Fruit fly (Drosophila melanogaster) whole organism, embryonic: ENCODE measurements around the gene CG12194.

Source experiments
- Abd-B ChIP-seq: fragments of 200-800 bp; sonication (Bioruptor generic); optimal IDR thresholded peaks from 2 replicates; lab custom pipeline; 2018; ENCODE audit warnings: missing biosample characterization, mild to moderate bottlenecking, missing genetic modification characterization, moderate library complexity
- Ada2b ChIP-seq: fragments of 200-800 bp; sonication (Bioruptor generic); IDR thresholded peaks from 2 replicates; pipeline ENCODE4 v1.3.6; 2022; ENCODE audit warnings: missing biosample characterization, missing genetic modification characterization
- Asciz ChIP-seq: fragments of 200-800 bp; sonication (Bioruptor generic); optimal IDR thresholded peaks from 2 replicates; lab custom pipeline; 2017; ENCODE audit warnings: missing biosample characterization, mild to moderate bottlenecking, missing genetic modification characterization, missing genetic modification reagents
- Awh ChIP-seq: fragments of 200-800 bp; sonication (Bioruptor generic); IDR thresholded peaks from 2 replicates; pipeline ENCODE4, ENCODE4 v1.3.6; 2022; ENCODE audit warnings: missing biosample characterization, missing genetic modification characterization
- Bdp1 ChIP-seq: fragments of 200-800 bp; sonication (Bioruptor generic); optimal IDR thresholded peaks from 3 replicates; lab custom pipeline; 2016; ENCODE audit warnings: missing biosample characterization, missing genetic modification characterization
- Blimp-1 ChIP-seq: fragments of 200-800 bp; sonication (Bioruptor generic); optimal IDR thresholded peaks from 3 replicates; lab custom pipeline; 2018; ENCODE audit warnings: missing biosample characterization, missing genetic modification characterization, mild to moderate bottlenecking, moderate library complexity, missing genetic modification reagents
- Bteb2 ChIP-seq: fragments of 200-800 bp; sonication (Bioruptor generic); optimal IDR thresholded peaks from 2 replicates; lab custom pipeline; 2016; ENCODE audit warnings: missing biosample characterization, missing genetic modification characterization
- CG11085 ChIP-seq: fragments of 200-800 bp; sonication (Bioruptor generic); IDR thresholded peaks from 2 replicates; pipeline ENCODE4 v1.3.6; 2022; ENCODE audit warnings: missing biosample characterization, missing genetic modification characterization
- CG14965 ChIP-seq: fragments of 200-800 bp; sonication (Bioruptor generic); optimal IDR thresholded peaks from 2 replicates; lab custom pipeline; 2016; ENCODE audit warnings: missing biosample characterization, missing genetic modification characterization, borderline replicate concordance
- CG15514 ChIP-seq: fragments of 200-800 bp; sonication (Bioruptor generic); optimal IDR thresholded peaks from 3 replicates; lab custom pipeline; 2017; ENCODE audit warnings: missing biosample characterization, missing genetic modification characterization, mild to moderate bottlenecking, moderate library complexity, missing genetic modification reagents
- CG3407 ChIP-seq: fragments of 200-800 bp; sonication (Bioruptor generic); optimal IDR thresholded peaks from 2 replicates; lab custom pipeline; 2018; ENCODE audit warnings: missing biosample characterization, mild to moderate bottlenecking, missing genetic modification characterization
- CG42726 ChIP-seq: fragments of 200-800 bp; sonication (Bioruptor generic); IDR thresholded peaks from 2 replicates; pipeline ENCODE4 v1.3.6; 2022; ENCODE audit warnings: missing biosample characterization, missing genetic modification characterization; ENCODE audit not compliant: partially characterized antibody
- CG4617 ChIP-seq: fragments of 200-800 bp; sonication (Bioruptor generic); optimal IDR thresholded peaks from 3 replicates; lab custom pipeline; 2016; ENCODE audit warnings: missing biosample characterization, missing genetic modification characterization, borderline replicate concordance
- CG9876 ChIP-seq: fragments of 200-800 bp; sonication (Bioruptor generic); optimal IDR thresholded peaks from 2 replicates; lab custom pipeline; 2016; ENCODE audit warnings: missing biosample characterization, missing genetic modification characterization
- CTCF ChIP-seq: fragments of 200-800 bp; sonication (Bioruptor generic); optimal IDR thresholded peaks from 2 replicates; lab custom pipeline; 2017; ENCODE audit warnings: missing biosample characterization, mild to moderate bottlenecking, missing genetic modification characterization, moderate library complexity
- Dfd ChIP-seq, 2 experiments: fragments of >200 bp; optimal IDR thresholded peaks; 2 replicates each; lab custom pipeline; 2017; ENCODE audit warnings: missing biosample characterization in 2 of 2, missing genetic modification characterization in 2 of 2
- Eip74EF ChIP-seq, 2 experiments: fragments of 200-800 bp in 1 of 2; fragments of >200 bp in 1 of 2; sonication (Bioruptor generic) in 1 of 2; optimal IDR thresholded peaks; 2 replicates each; lab custom pipeline; 2017 to 2019; ENCODE audit warnings: missing biosample characterization in 2 of 2, missing genetic modification characterization in 2 of 2, mild to moderate bottlenecking in 1 of 2, moderate library complexity in 1 of 2
- Fer1 ChIP-seq: fragments of 200-800 bp; sonication (Bioruptor generic); optimal IDR thresholded peaks from 2 replicates; lab custom pipeline; 2017; ENCODE audit warnings: missing biosample characterization, mild to moderate bottlenecking, missing genetic modification characterization
- HLHmδ ChIP-seq: fragments of 200-800 bp; sonication (Bioruptor generic); optimal IDR thresholded peaks from 2 replicates; lab custom pipeline; 2018; ENCODE audit warnings: missing biosample characterization, mild to moderate bottlenecking, missing genetic modification characterization, moderate library complexity
- MTF-1 ChIP-seq: fragments of 200-800 bp; sonication (Bioruptor generic); optimal IDR thresholded peaks from 2 replicates; lab custom pipeline; 2018; ENCODE audit warnings: missing biosample characterization, mild to moderate bottlenecking, missing genetic modification characterization, borderline replicate concordance
- Mes4 ChIP-seq: fragments of 200-800 bp; sonication (Bioruptor generic); optimal IDR thresholded peaks from 2 replicates; lab custom pipeline; 2016; ENCODE audit warnings: missing biosample characterization, missing genetic modification characterization
- Myb ChIP-seq: fragments of 200-800 bp; sonication (Bioruptor generic); optimal IDR thresholded peaks from 2 replicates; lab custom pipeline; 2016; ENCODE audit warnings: missing biosample characterization, missing genetic modification characterization
- NC2α ChIP-seq: fragments of 200-800 bp; sonication (Bioruptor generic); optimal IDR thresholded peaks from 2 replicates; lab custom pipeline; 2016; ENCODE audit warnings: missing biosample characterization, missing genetic modification characterization
- Sox102F ChIP-seq: fragments of 200-800 bp; sonication (Bioruptor generic); optimal IDR thresholded peaks from 2 replicates; lab custom pipeline; 2018; ENCODE audit warnings: missing biosample characterization, mild to moderate bottlenecking, missing genetic modification characterization, moderate library complexity
- Ssrp ChIP-seq: fragments of 200-800 bp; sonication (Bioruptor generic); optimal IDR thresholded peaks from 2 replicates; lab custom pipeline; 2018; ENCODE audit warnings: missing biosample characterization, mild to moderate bottlenecking, missing genetic modification characterization, moderate library complexity
- ara ChIP-seq: fragments of 200-800 bp; sonication (Bioruptor generic); IDR thresholded peaks from 2 replicates; pipeline ENCODE4 v1.3.6; 2022; ENCODE audit warnings: missing biosample characterization, missing genetic modification characterization
- btn ChIP-seq: fragments of 200-800 bp; sonication (Bioruptor generic); optimal IDR thresholded peaks from 2 replicates; lab custom pipeline; 2016; ENCODE audit warnings: missing biosample characterization, missing genetic modification characterization
- crc ChIP-seq: fragments of 200-800 bp; sonication (Bioruptor generic); optimal IDR thresholded peaks from 2 replicates; lab custom pipeline; 2016; ENCODE audit warnings: missing biosample characterization, missing genetic modification characterization
- croc ChIP-seq: fragments of 200-800 bp; sonication (Bioruptor generic); conservative IDR thresholded peaks from 3 replicates; pipeline ENCODE4 v1.3.6; 2022; ENCODE audit warnings: missing biosample characterization, missing genetic modification characterization
- dm ChIP-seq: fragments of 200-800 bp; sonication (Bioruptor generic); optimal IDR thresholded peaks from 3 replicates; lab custom pipeline; 2016; ENCODE audit warnings: missing biosample characterization, missing genetic modification characterization
- esg ChIP-seq: fragments of 200-800 bp; sonication (Bioruptor generic); conservative IDR thresholded peaks from 2 replicates; pipeline ENCODE4 v1.3.6; 2022; ENCODE audit warnings: missing biosample characterization, missing genetic modification characterization
- exex ChIP-seq: fragments of 200-800 bp; sonication (Bioruptor generic); optimal IDR thresholded peaks from 4 replicates; lab custom pipeline; 2018; ENCODE audit warnings: missing biosample characterization, mild to moderate bottlenecking, missing genetic modification characterization, moderate library complexity
- hb ChIP-seq: fragments of 200-800 bp; sonication (Bioruptor generic); IDR thresholded peaks from 3 replicates; pipeline ENCODE4 v1.3.6; 2022; ENCODE audit warnings: missing biosample characterization, missing genetic modification characterization; ENCODE audit not compliant: partially characterized antibody
- ind ChIP-seq: fragments of 200-800 bp; sonication (Bioruptor generic); optimal IDR thresholded peaks from 3 replicates; lab custom pipeline; 2016; ENCODE audit warnings: missing biosample characterization, missing genetic modification characterization
- lab ChIP-seq: fragments of 200-800 bp; sonication (Bioruptor generic); optimal IDR thresholded peaks from 3 replicates; lab custom pipeline; 2017; ENCODE audit warnings: missing biosample characterization, missing genetic modification characterization, mild to moderate bottlenecking, moderate library complexity, missing genetic modification reagents
- lilli ChIP-seq: fragments of 200-800 bp; sonication (Bioruptor generic); optimal IDR thresholded peaks from 3 replicates; lab custom pipeline; 2016; ENCODE audit warnings: missing biosample characterization, missing genetic modification characterization
- luna ChIP-seq: fragments of 200-800 bp; sonication (Bioruptor generic); optimal IDR thresholded peaks from 2 replicates; lab custom pipeline; 2016; ENCODE audit warnings: missing biosample characterization, missing genetic modification characterization
- otp ChIP-seq: fragments of 200-800 bp; sonication (Bioruptor generic); IDR thresholded peaks from 3 replicates; pipeline ENCODE4, ENCODE4 v1.3.6; 2022; ENCODE audit warnings: missing biosample characterization, missing genetic modification characterization
- pan ChIP-seq, 4 experiments: fragments of >200 bp in 3 of 4; fragments of 200-800 bp in 1 of 4; sonication (Bioruptor generic) in 1 of 4; optimal IDR thresholded peaks in 3 of 4; IDR thresholded peaks in 1 of 4; 2 replicates each; pipeline versions ENCODE4 v1.3.6 to Lab custom; 2017 to 2022; ENCODE audit warnings: missing biosample characterization in 2 of 4, missing genetic modification characterization in 2 of 4, mixed read lengths in 1 of 4
- pzg ChIP-seq: fragments of 200-800 bp; sonication (Bioruptor generic); optimal IDR thresholded peaks from 3 replicates; lab custom pipeline; 2018; ENCODE audit warnings: missing biosample characterization, mild to moderate bottlenecking, missing genetic modification characterization, moderate library complexity
- ranshi ChIP-seq: fragments of 200-800 bp; sonication (Bioruptor generic); IDR thresholded peaks from 2 replicates; pipeline ENCODE4 v1.3.6; 2022; ENCODE audit warnings: missing biosample characterization, missing genetic modification characterization
- sd ChIP-seq: fragments of 200-800 bp; sonication (Bioruptor generic); optimal IDR thresholded peaks from 3 replicates; lab custom pipeline; 2018; ENCODE audit warnings: missing biosample characterization, mild to moderate bottlenecking, missing genetic modification characterization, moderate library complexity
- sisA ChIP-seq: fragments of 200-800 bp; sonication (Bioruptor generic); IDR thresholded peaks from 2 replicates; pipeline ENCODE4 v1.3.6; 2022; ENCODE audit warnings: missing biosample characterization, missing genetic modification characterization
- sna ChIP-seq: fragments of 200-800 bp; sonication (Bioruptor generic); IDR thresholded peaks from 2 replicates; pipeline ENCODE4 v1.3.6; 2022; ENCODE audit warnings: missing biosample characterization, missing genetic modification characterization; ENCODE audit not compliant: partially characterized antibody
- trh ChIP-seq: fragments of 200-800 bp; sonication (Bioruptor generic); optimal IDR thresholded peaks from 2 replicates; lab custom pipeline; 2016; ENCODE audit warnings: missing biosample characterization, missing genetic modification characterization
- unc-4 ChIP-seq: fragments of 200-800 bp; sonication (Bioruptor generic); IDR thresholded peaks from 2 replicates; pipeline ENCODE4 v1.3.6; 2022; ENCODE audit warnings: missing biosample characterization, missing genetic modification characterization; ENCODE audit not compliant: partially characterized antibody
- wdn ChIP-seq: fragments of 200-800 bp; sonication (Bioruptor generic); IDR thresholded peaks from 2 replicates; pipeline ENCODE4 v1.3.6; 2022; ENCODE audit warnings: missing biosample characterization, missing genetic modification characterization
- zen2 ChIP-seq: fragments of 200-800 bp; sonication (Bioruptor generic); IDR thresholded peaks from 3 replicates; pipeline ENCODE4 v1.3.6; 2022; ENCODE audit warnings: missing biosample characterization, missing genetic modification characterization; ENCODE audit not compliant: partially characterized antibody

The CG12194 gene

dm6 chr2L:4810697-4811490, 27.3 kb upstream of the CG12194 start (continued):
- TF ChIP-seq Fer1 (peak; percentile 7), CTCF (GFP tag; lab: Kevin White, UChicago) (no peak), esg (GFP tag; lab: Robert Waterston, UW) (0 out of 2 replicates have a peak, but pooled peaks have one; percentile 11), crc (no peak), ara (GFP tag; lab: Robert Waterston, UW) (no peak), hb (GFP tag; lab: Robert Waterston, UW) (no peak), dm (GFP tag; lab: Kevin White, UChicago) (no peak), trh (peak; percentile 17), lab (GFP tag; lab: Kevin White, UChicago) (peak; percentile 17), exex (tag; lab: Kevin White, UChicago) (peak; percentile 17), CG14965 (GFP tag; lab: Kevin White, UChicago) (no peak), CG3407 (peak; percentile 61), lilli (GFP tag; lab: Kevin White, UChicago) (peak; percentile 60), pzg (no peak), ind (GFP tag; lab: Kevin White, UChicago) (peak; percentile 31), sisA (peak; percentile 52), wdn (GFP tag; lab: Robert Waterston, UW) (no peak), Mes4 (GFP tag; lab: Kevin White, UChicago) (peak; percentile 9), pan (optimal IDR thresholded peaks at IDR 0.05; lab: Kevin White, UChicago) (peak in 1 of 2 experiments; percentile 27), pan (GFP tag; optimal IDR thresholded peaks at IDR 0.05 in 1 of 2, IDR thresholded peaks at IDR 0.05 in 1 of 2) (peak in 1 of 2 experiments; percentile 23), CG42726 (GFP tag; lab: Robert Waterston, UW) (no peak), Blimp-1 (GFP tag; lab: Kevin White, UChicago) (peak; percentile 7), Myb (no peak), sna (GFP tag; lab: Robert Waterston, UW) (no peak), CG9876 (GFP tag; lab: Kevin White, UChicago) (no peak), Ssrp (peak; percentile 67), NC2α (GFP tag; lab: Kevin White, UChicago) (no peak), Sox102F (peak; percentile 59), HLHmδ (GFP tag; lab: Kevin White, UChicago) (no peak), CG11085 (GFP tag; lab: Robert Waterston, UW) (no peak), btn (no peak), Awh (GFP tag; lab: Robert Waterston, UW) (no peak), Bdp1 (GFP tag; lab: Kevin White, UChicago) (peak; percentile 25), Abd-B (GFP tag; lab: Kevin White, UChicago) (peak; percentile 69), CG15514 (peak; percentile 21), Ada2b (GFP tag; lab: Robert Waterston, UW) (peak; percentile 42; the same call in 1 of the 2 replicates), luna (GFP tag; lab: Kevin White, UChicago) (no peak), Bteb2 (GFP tag; lab: Kevin White, UChicago) (peak; percentile 36), Asciz (GFP tag; lab: Kevin White, UChicago) (peak; percentile 64), otp (GFP tag; lab: Robert Waterston, UW) (no peak), CG4617 (no peak), MTF-1 (no peak), sd (tag; lab: Kevin White, UChicago) (no peak), croc (0 out of 3 replicates have a peak, but pooled peaks have one; percentile 20), ranshi (peak; percentile 25; the same call in 1 of the 2 replicates), unc-4 (GFP tag; lab: Robert Waterston, UW) (no peak), Dfd (GFP tag; optimal IDR thresholded peaks at IDR 0.05; lab: Kevin White, UChicago) (no peak), Eip74EF (GFP tag; optimal IDR thresholded peaks at IDR 0.05; lab: Kevin White, UChicago) (peak in 1 of 2 experiments; percentile 59), zen2 (no peak)
